Worm (Caenorhabditis elegans): ENCODE results near the gene str-134.

ce11 chrV:706918-707317 is 36.5 kb upstream of the str-134 start, which contains the start of gene srbc-38:
- no peak for TF ChIP-seq ztf-23 (GFP tag; IDR thresholded peaks at IDR 0.05)
- no peak for TF ChIP-seq klf-2 (GFP tag; conservative IDR thresholded peaks at IDR 0.05)
